Worm (Caenorhabditis elegans) whole organism, early embryonic: Measurements from ENCODE around the gene tars-1.

Source experiments
- ama-1 ChIP-seq: fragments of 150-350 bp; optimal IDR thresholded peaks from 2 replicates; lab custom pipeline; 2014
- ceh-13 ChIP-seq: fragments of 200-800 bp; sonication (Bioruptor generic); optimal IDR thresholded peaks from 2 replicates; lab custom pipeline; 2018; ENCODE audit warnings: mild to moderate bottlenecking, missing genetic modification characterization, missing compliant biosample characterization
- flt-1 ChIP-seq: fragments of 200-800 bp; sonication (Bioruptor generic); IDR thresholded peaks from 2 replicates; pipeline ENCODE4 v1.3.6; 2022; ENCODE audit warnings: missing genetic modification characterization, missing compliant biosample characterization
- hmbx-1 ChIP-seq: sonication (generic microtip); optimal IDR thresholded peaks from 2 replicates; lab custom pipeline; 2016; ENCODE audit warnings: mild to moderate bottlenecking, missing genetic modification characterization, missing compliant biosample characterization
- hmg-4 ChIP-seq: fragments of 200-800 bp; sonication (Bioruptor generic); optimal IDR thresholded peaks from 2 replicates; lab custom pipeline; 2018; ENCODE audit warnings: mild to moderate bottlenecking, missing genetic modification characterization, missing compliant biosample characterization
- hnd-1 ChIP-seq: sonication (generic microtip); optimal IDR thresholded peaks from 2 replicates; lab custom pipeline; 2016; ENCODE audit warnings: missing genetic modification characterization, missing compliant biosample characterization
- sea-1 ChIP-seq: fragments of 200-800 bp; sonication (Bioruptor generic); conservative IDR thresholded peaks from 2 replicates; pipeline ENCODE4 v1.3.6; 2022; ENCODE audit warnings: missing genetic modification characterization, missing compliant biosample characterization

DNA sequence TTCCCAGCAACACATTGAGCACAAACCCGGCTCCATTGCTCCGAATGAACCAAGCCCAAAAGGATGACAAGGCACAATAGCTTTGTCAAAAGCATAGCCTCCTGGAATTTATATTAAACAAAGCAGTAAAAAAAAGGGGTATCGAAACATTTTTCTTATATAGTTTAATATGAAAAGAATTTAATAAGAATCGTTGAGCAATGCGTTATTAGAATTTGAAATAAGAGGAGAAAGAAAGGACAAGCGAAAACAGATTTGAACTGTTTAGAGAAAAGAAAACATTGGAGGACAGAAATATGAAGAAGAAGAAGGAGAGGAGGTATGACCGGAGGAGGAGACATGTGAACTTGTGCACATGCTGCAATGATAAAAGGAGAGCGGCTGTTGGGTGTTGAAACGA is 10.3 kb downstream of the tars-1 start, which contains the start of gene C47D12.5:
- TF ChIP-seq hmbx-1 (tag; lab: Kevin White, UChicago) (no peak), flt-1 (GFP tag; lab: Robert Waterston, UW) (no peak), ama-1 (no peak), hmg-4 (GFP tag; lab: Kevin White, UChicago) (no peak), sea-1 (no peak), ceh-13 (GFP tag; lab: Kevin White, UChicago) (no peak), hnd-1 (tag; lab: Kevin White, UChicago) (no peak)
